Fruit fly (Drosophila melanogaster): ENCODE results near the gene CG6836.

CG6836 gene

DNA sequence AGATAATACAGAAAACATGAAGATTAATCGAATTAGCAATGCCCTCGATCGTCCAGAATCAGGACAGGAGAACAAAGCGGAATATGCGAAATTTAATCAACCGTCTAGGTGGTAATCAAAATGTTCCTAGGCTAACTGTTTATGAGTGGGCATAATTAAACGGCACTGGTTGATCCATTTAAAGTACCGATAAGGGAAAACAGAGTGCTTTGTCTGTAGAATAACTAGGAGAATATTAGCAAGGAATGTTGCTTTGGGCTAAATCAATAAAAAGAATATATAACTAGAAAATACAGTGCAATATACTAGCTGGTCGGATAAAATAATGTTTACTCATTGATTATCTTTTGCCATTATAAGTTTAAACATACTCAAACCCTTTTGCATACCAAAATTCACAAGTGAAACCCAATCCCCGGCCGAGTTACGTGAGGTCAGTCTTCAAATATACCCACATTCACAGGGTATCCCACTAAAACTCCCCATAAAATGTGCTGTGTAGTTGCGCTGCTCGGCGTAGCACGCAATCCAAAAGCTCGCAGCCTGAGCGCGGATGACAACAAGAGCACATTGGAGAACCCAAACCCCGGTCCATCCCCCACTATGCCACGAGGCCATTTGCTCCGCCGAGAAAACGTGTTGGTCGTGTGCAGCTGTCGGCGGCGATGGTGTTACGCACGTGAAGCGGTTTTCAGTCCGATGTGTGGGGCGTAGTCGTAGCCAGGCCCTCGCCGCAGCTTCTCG is 45.8 kb downstream of the CG6836 start (continued):
- no peak for TF ChIP-seq CG15073 (GFP tag; optimal IDR thresholded peaks at IDR 0.05)
- no peak for TF ChIP-seq Elba2 (GFP tag; optimal IDR thresholded peaks at IDR 0.05)
- TF ChIP-seq z (GFP tag; IDR thresholded peaks at IDR 0.05) = peak; percentile 38; the same call in 1 of the 3 replicates
- peak; percentile 91 for TF ChIP-seq CG7556 (GFP tag; optimal IDR thresholded peaks at IDR 0.05)
- TF ChIP-seq CG12391 (tag; optimal IDR thresholded peaks at IDR 0.05) = peak; percentile 74
- peak; percentile 0 for TF ChIP-seq CG1647 (GFP tag; optimal IDR thresholded peaks at IDR 0.05)
- peak; percentile 40 to 66 for TF ChIP-seq chif (GFP tag; optimal IDR thresholded peaks at IDR 0.05)
- peak; percentile 65 for TF ChIP-seq eyg (GFP tag; optimal IDR thresholded peaks at IDR 0.05)
- no peak for TF ChIP-seq pita (GFP tag; optimal IDR thresholded peaks at IDR 0.05)
- peak; percentile 47 for TF ChIP-seq Antp (GFP tag; optimal IDR thresholded peaks at IDR 0.05)
- no peak for TF ChIP-seq emc (GFP tag; optimal IDR thresholded peaks at IDR 0.05)
- peak; percentile 57 to 77 for TF ChIP-seq Hr51 (GFP tag; optimal IDR thresholded peaks at IDR 0.05)
- TF ChIP-seq pnt (GFP tag; optimal IDR thresholded peaks at IDR 0.05) = peak; percentile 60
- no peak for TF ChIP-seq gsb-n (tag; optimal IDR thresholded peaks at IDR 0.05)
- peak; percentile 19; the same call in 1 of the 2 replicates for TF ChIP-seq vvl (GFP tag; IDR thresholded peaks at IDR 0.05)
- TF ChIP-seq lab (GFP tag; optimal IDR thresholded peaks at IDR 0.05) = peak; percentile 70
- TF ChIP-seq CG2120 (GFP tag; optimal IDR thresholded peaks at IDR 0.05) = peak; percentile 93
- TF ChIP-seq CG2199 (GFP tag; IDR thresholded peaks at IDR 0.05) = 0 out of 3 replicates have a peak, but pooled peaks have one; percentile 15
- TF ChIP-seq tap (tag; optimal IDR thresholded peaks at IDR 0.05) = peak; percentile 33
- no peak for TF ChIP-seq CG9797 (GFP tag; optimal IDR thresholded peaks at IDR 0.05)
- no peak for TF ChIP-seq scrt (GFP tag; optimal IDR thresholded peaks at IDR 0.05)
- TF ChIP-seq CG10959 (GFP tag; IDR thresholded peaks at IDR 0.05) = no peak
- TF ChIP-seq CG4360 (GFP tag; IDR thresholded peaks at IDR 0.05) = no peak
- peak; percentile 50; the same call in 1 of the 2 replicates for TF ChIP-seq ara (GFP tag; IDR thresholded peaks at IDR 0.05)

DNA sequence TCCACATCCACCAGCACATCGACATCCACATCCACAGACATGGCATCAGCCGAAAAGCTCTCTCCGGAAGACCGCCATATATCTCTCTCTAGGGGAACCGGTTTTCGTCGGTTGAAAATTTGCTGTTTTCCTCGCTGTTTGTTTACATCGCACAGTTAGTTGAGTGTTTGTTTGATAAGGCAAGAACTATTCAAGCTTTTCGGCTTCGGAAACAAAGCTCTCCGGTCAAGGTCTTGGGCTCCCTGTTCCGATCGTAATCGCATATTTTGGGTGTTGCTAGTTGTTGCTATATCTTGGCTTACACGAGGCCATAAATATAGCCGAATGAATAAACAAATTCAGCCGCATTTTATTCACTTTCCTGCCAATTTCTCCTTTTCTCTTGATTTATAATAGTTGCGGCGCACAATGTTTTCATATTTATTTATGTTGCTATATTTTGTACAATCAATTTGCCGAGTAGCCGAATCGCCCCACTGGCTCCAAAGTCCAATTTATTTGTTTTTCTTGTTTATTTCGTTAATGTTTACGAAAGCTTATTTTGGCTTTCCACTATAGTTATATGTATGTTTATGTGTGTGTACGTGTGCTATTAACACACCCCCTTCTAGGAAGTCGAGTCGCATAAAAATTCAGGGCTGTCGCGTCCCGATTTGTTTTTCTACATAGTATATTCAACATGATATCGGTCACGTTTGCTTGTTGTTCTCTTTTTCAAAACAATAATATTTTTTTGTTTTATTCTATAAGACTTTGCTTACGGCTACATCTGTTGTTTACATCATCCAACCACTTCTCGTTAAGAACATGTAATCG is 46.6 kb downstream of the CG6836 start:
- TF ChIP-seq HHEX (GFP tag; optimal IDR thresholded peaks at IDR 0.05) (peak; percentile 70), grn (GFP tag; optimal IDR thresholded peaks at IDR 0.05) (peak; percentile 94), CrebB (tag; optimal IDR thresholded peaks at IDR 0.05) (peak; percentile 9), Deaf1 (tag; optimal IDR thresholded peaks at IDR 0.05) (peak; percentile 81), CG6854 (GFP tag; optimal IDR thresholded peaks at IDR 0.05) (peak; percentile 71), CG12104 (GFP tag; optimal IDR thresholded peaks at IDR 0.05) (peak; percentile 38), CG15696 (tag; optimal IDR thresholded peaks at IDR 0.05) (no peak), Meics (GFP tag; optimal IDR thresholded peaks at IDR 0.05) (peak; percentile 65), CG11247 (GFP tag; IDR thresholded peaks at IDR 0.05) (no peak), CG12071 (GFP tag; optimal IDR thresholded peaks at IDR 0.05) (no peak), insv (GFP tag; optimal IDR thresholded peaks at IDR 0.05) (peak in 1 of 2 experiments; percentile 21), Trl (optimal IDR thresholded peaks at IDR 0.05) (peak; percentile 54 to 82), Trl (GFP tag; optimal IDR thresholded peaks at IDR 0.05) (no peak), dmrt99B (tag; optimal IDR thresholded peaks at IDR 0.05) (peak; percentile 53), Drgx (GFP tag; IDR thresholded peaks at IDR 0.05) (peak; percentile 5; the same call in 1 of the 2 replicates), CG6765 (GFP tag; optimal IDR thresholded peaks at IDR 0.05) (no peak), CG13296 (GFP tag; optimal IDR thresholded peaks at IDR 0.05) (peak; percentile 83), Blimp-1 (GFP tag; optimal IDR thresholded peaks at IDR 0.05) (no peak), Hr78 (GFP tag; optimal IDR thresholded peaks at IDR 0.05) (peak in 1 of 2 experiments; percentile 68), odd (GFP tag; optimal IDR thresholded peaks at IDR 0.05) (peak; percentile 64), cato (GFP tag; optimal IDR thresholded peaks at IDR 0.05; ENCODE audit: borderline replicate concordance) (no peak), scrt (GFP tag; optimal IDR thresholded peaks at IDR 0.05) (peak; percentile 27), CG34376 (GFP tag; optimal IDR thresholded peaks at IDR 0.05) (peak; percentile 89), D19B (GFP tag; optimal IDR thresholded peaks at IDR 0.05) (peak; percentile 11)
